Worm (Caenorhabditis elegans) whole organism, L4/young adult: ENCODE measurements around the gene ctsa-4.1.

Source experiments
- W03F9.2 ChIP-seq: fragments of 150-350 bp; optimal IDR thresholded peaks from 2 replicates; lab custom pipeline; 2014; ENCODE audit warnings: missing biosample characterization, missing genetic modification characterization
- dao-5 ChIP-seq: sonication (generic microtip); optimal IDR thresholded peaks from 2 replicates; lab custom pipeline; 2016; ENCODE audit warnings: missing genotype, missing genetic modification characterization, moderate library complexity, missing compliant biosample characterization
- him-1 ChIP-seq: sonication (generic microtip); optimal IDR thresholded peaks from 2 replicates; lab custom pipeline; 2016; ENCODE audit warnings: missing genotype, missing genetic modification reagents, missing genetic modification characterization, missing compliant biosample characterization

ce11 chrII:6366696-6367095 lies at the start of gene ctsa-4.1:
- TF ChIP-seq dao-5 (tag; lab: Kevin White, UChicago): no peak
- TF ChIP-seq W03F9.2 (tag; lab: Kevin White, UChicago): no peak
- TF ChIP-seq him-1 (tag; lab: Kevin White, UChicago): no peak
